Worm (Caenorhabditis elegans) whole organism, young adult: Measurements from ENCODE around the gene C18D11.6.
"Not testable (repeated sequence)": the region's sequence is repeated elsewhere in the genome, so short reads cannot be mapped to it uniquely, and the experiment has no call there.

Source experiments
- B0261.1 ChIP-seq: sonication (generic microtip); optimal IDR thresholded peaks from 2 replicates; lab custom pipeline; 2016; ENCODE audit warnings: mild to moderate bottlenecking, missing genetic modification characterization, moderate library complexity, missing compliant biosample characterization
- F23B12.7 ChIP-seq: sonication (generic microtip); optimal IDR thresholded peaks from 2 replicates; lab custom pipeline; 2017; ENCODE audit warnings: missing genetic modification characterization, mild to moderate bottlenecking, missing compliant biosample characterization, antibody characterized with exemption, moderate library complexity; ENCODE audit not compliant: insufficient read depth
- F52B5.7 ChIP-seq: sonication (generic microtip); optimal IDR thresholded peaks from 2 replicates; lab custom pipeline; 2016; ENCODE audit warnings: mild to moderate bottlenecking, missing genetic modification characterization, missing compliant biosample characterization
- Y67H2A.10 ChIP-seq: fragments of 200-800 bp; sonication (Bioruptor generic); conservative IDR thresholded peaks from 2 replicates; pipeline ENCODE4 v1.3.6; 2022; ENCODE audit warnings: missing genetic modification reagents, missing genetic modification characterization, missing compliant biosample characterization
- atf-7 ChIP-seq: sonication (generic microtip); optimal IDR thresholded peaks from 2 replicates; lab custom pipeline; 2017; ENCODE audit warnings: mild to moderate bottlenecking, missing genetic modification characterization, missing compliant biosample characterization
- athp-1 ChIP-seq: sonication (generic microtip); optimal IDR thresholded peaks from 2 replicates; lab custom pipeline; 2017; ENCODE audit warnings: mild to moderate bottlenecking, missing genetic modification characterization, missing compliant biosample characterization
- cebp-1 ChIP-seq, 2 experiments: fragments of 200-800 bp in 1 of 2; sonication (Bioruptor generic) in 1 of 2; sonication (generic microtip) in 1 of 2; IDR thresholded peaks in 1 of 2; optimal IDR thresholded peaks in 1 of 2; 2 replicates each; pipeline versions ENCODE4 v1.3.6 to Lab custom; 2017 to 2022; ENCODE audit warnings: missing compliant biosample characterization in 2 of 2, missing genetic modification characterization in 2 of 2, mild to moderate bottlenecking in 1 of 2, missing genetic modification reagents in 1 of 2, moderate library complexity in 1 of 2
- cebp-2 ChIP-seq: fragments of 200-800 bp; sonication (Bioruptor generic); IDR thresholded peaks from 2 replicates; pipeline ENCODE4 v1.3.6; 2022; ENCODE audit warnings: missing genetic modification characterization, missing compliant biosample characterization
- dox-1 ChIP-seq: fragments of 200-800 bp; sonication (Bioruptor generic); IDR thresholded peaks from 2 replicates; pipeline ENCODE4 v1.3.6; 2022; ENCODE audit warnings: missing genetic modification reagents, missing genetic modification characterization, missing compliant biosample characterization
- egl-18 ChIP-seq: fragments of 200-800 bp; sonication (Bioruptor generic); IDR thresholded peaks from 2 replicates; pipeline ENCODE4 v1.3.6; 2022; ENCODE audit warnings: missing genetic modification reagents, missing genetic modification characterization, missing compliant biosample characterization
- egrh-3 ChIP-seq: fragments of 200-800 bp; sonication (Bioruptor generic); IDR thresholded peaks from 2 replicates; pipeline ENCODE4 v1.3.6; 2022; ENCODE audit warnings: missing genetic modification reagents, missing genetic modification characterization, missing compliant biosample characterization
- fkh-3 ChIP-seq: sonication (generic microtip); optimal IDR thresholded peaks from 2 replicates; lab custom pipeline; 2016; ENCODE audit warnings: mild to moderate bottlenecking, missing genetic modification characterization, missing compliant biosample characterization
- hmg-1.2 ChIP-seq: fragments of 200-800 bp; sonication (Bioruptor generic); IDR thresholded peaks from 2 replicates; pipeline ENCODE4 v1.3.6; 2022; ENCODE audit warnings: missing genetic modification reagents, missing genetic modification characterization, missing compliant biosample characterization
- hmg-20 ChIP-seq: fragments of 200-800 bp; sonication (Bioruptor generic); IDR thresholded peaks from 2 replicates; pipeline ENCODE4 v1.3.6; 2022; ENCODE audit warnings: missing genetic modification reagents, missing genetic modification characterization, missing compliant biosample characterization
- let-607 ChIP-seq, 2 experiments: fragments of 200-800 bp in 1 of 2; sonication (Bioruptor generic) in 1 of 2; sonication (generic microtip) in 1 of 2; optimal IDR thresholded peaks; 2 replicates each; lab custom pipeline; 2016 to 2018; ENCODE audit warnings: mild to moderate bottlenecking in 2 of 2, missing compliant biosample characterization in 2 of 2, missing genetic modification characterization in 2 of 2, moderate library complexity in 2 of 2, missing genotype in 1 of 2
- lin-54 ChIP-seq: fragments of 200-800 bp; sonication (Bioruptor generic); optimal IDR thresholded peaks from 2 replicates; lab custom pipeline; 2018; ENCODE audit warnings: mild to moderate bottlenecking, missing genetic modification characterization, missing compliant biosample characterization
- lsl-1 ChIP-seq: fragments of 200-800 bp; sonication (Bioruptor generic); optimal IDR thresholded peaks from 2 replicates; lab custom pipeline; 2018; ENCODE audit warnings: mild to moderate bottlenecking, missing genetic modification characterization, moderate library complexity, missing compliant biosample characterization
- mcd-1 ChIP-seq: fragments of 200-800 bp; sonication (Bioruptor generic); IDR thresholded peaks from 2 replicates; pipeline ENCODE4 v1.3.6; 2022; ENCODE audit warnings: missing genetic modification reagents, missing genetic modification characterization, missing compliant biosample characterization
- mes-4 ChIP-seq: sonication (generic microtip); optimal IDR thresholded peaks from 2 replicates; lab custom pipeline; 2016; ENCODE audit warnings: missing genotype, missing genetic modification characterization, missing compliant biosample characterization
- nfya-1 ChIP-seq: sonication (generic microtip); optimal IDR thresholded peaks from 2 replicates; lab custom pipeline; 2017; ENCODE audit warnings: antibody characterized with exemption, missing compliant biosample characterization, missing genetic modification characterization, borderline replicate concordance; ENCODE audit not compliant: insufficient read depth
- nfyb-1 ChIP-seq: fragments of 200-800 bp; sonication (Bioruptor generic); IDR thresholded peaks from 2 replicates; pipeline ENCODE4 v1.3.6; 2022; ENCODE audit warnings: missing genetic modification reagents, missing genetic modification characterization, missing compliant biosample characterization
- nhr-179 ChIP-seq: sonication (generic microtip); optimal IDR thresholded peaks from 2 replicates; lab custom pipeline; 2016; ENCODE audit warnings: mild to moderate bottlenecking, missing genetic modification characterization, missing compliant biosample characterization
- nhr-27 ChIP-seq: fragments of 200-800 bp; sonication (Bioruptor generic); optimal IDR thresholded peaks from 2 replicates; lab custom pipeline; 2018; ENCODE audit warnings: mild to moderate bottlenecking, missing genetic modification characterization, moderate library complexity, missing compliant biosample characterization
- nhr-80 ChIP-seq: sonication (generic microtip); optimal IDR thresholded peaks from 2 replicates; lab custom pipeline; 2016; ENCODE audit warnings: missing genetic modification characterization, missing compliant biosample characterization
- pbrm-1 ChIP-seq: fragments of 200-800 bp; sonication (Bioruptor generic); IDR thresholded peaks from 2 replicates; pipeline ENCODE4 v1.3.6; 2022; ENCODE audit warnings: missing genetic modification reagents, missing genetic modification characterization, missing compliant biosample characterization
- rcor-1 ChIP-seq: fragments of 200-800 bp; sonication (Bioruptor generic); IDR thresholded peaks from 2 replicates; pipeline ENCODE4 v1.3.6; 2022; ENCODE audit warnings: missing genetic modification reagents, missing genetic modification characterization, missing compliant biosample characterization
- rec-8 ChIP-seq, 2 experiments: sonication (generic microtip); optimal IDR thresholded peaks; 2 replicates each; lab custom pipeline; 2016; ENCODE audit warnings: mild to moderate bottlenecking in 2 of 2, missing genetic modification characterization in 2 of 2, missing genetic modification reagents in 2 of 2, missing genotype in 2 of 2, missing biosample characterization in 1 of 2, missing compliant biosample characterization in 1 of 2, moderate library complexity in 1 of 2
- snpc-1.1 ChIP-seq: sonication (generic microtip); optimal IDR thresholded peaks from 2 replicates; lab custom pipeline; 2017; ENCODE audit warnings: missing genetic modification characterization, mild to moderate bottlenecking, missing compliant biosample characterization, antibody characterized with exemption, moderate library complexity, missing genotype, missing genetic modification reagents; ENCODE audit not compliant: insufficient read depth
- zfh-2 ChIP-seq: fragments of 200-800 bp; sonication (Bioruptor generic); conservative IDR thresholded peaks from 2 replicates; pipeline ENCODE4 v1.3.6; 2022; ENCODE audit warnings: missing genetic modification reagents, missing genetic modification characterization, missing compliant biosample characterization
- ztf-22 ChIP-seq: fragments of 200-800 bp; sonication (Bioruptor generic); optimal IDR thresholded peaks from 2 replicates; lab custom pipeline; 2018; ENCODE audit warnings: mild to moderate bottlenecking, missing genetic modification characterization, moderate library complexity, missing compliant biosample characterization
- ztf-26 ChIP-seq: sonication (generic microtip); optimal IDR thresholded peaks from 2 replicates; lab custom pipeline; 2017; ENCODE audit warnings: missing genetic modification characterization, missing compliant biosample characterization

Gene C18D11.6

ce11 chrIII:11792295-11793256 lies 17.8 kb upstream of the C18D11.6 start, which contains the start of gene C24H11.2 (continued):
- peak; percentile 80 for TF ChIP-seq B0261.1
- TF ChIP-seq mcd-1 (GFP tag; lab: Robert Waterston, UW), result peak; percentile 71
- peak; percentile 80 for TF ChIP-seq dox-1 (GFP tag; lab: Robert Waterston, UW)
- peak; percentile 34 to 61 for TF ChIP-seq let-607 (tag; optimal IDR thresholded peaks at IDR 0.05; lab: Kevin White, UChicago)
- peak; percentile 13 for TF ChIP-seq lsl-1 (GFP tag; lab: Kevin White, UChicago)
- peak; percentile 74; the same call in 1 of the 2 replicates for TF ChIP-seq hmg-20
- peak; percentile 74 for TF ChIP-seq hmg-1.2
- peak; percentile 23 for TF ChIP-seq nhr-179 (tag; lab: Kevin White, UChicago)
- peak; percentile 61; the same call in 1 of the 2 replicates for TF ChIP-seq rcor-1
- TF ChIP-seq pbrm-1 (GFP tag; lab: Robert Waterston, UW), result peak; percentile 47; the same call in 1 of the 2 replicates
- TF ChIP-seq cebp-1 (GFP tag; IDR thresholded peaks at IDR 0.05; lab: Robert Waterston, UW), result not testable (repeated sequence)
- TF ChIP-seq cebp-1 (tag; optimal IDR thresholded peaks at IDR 0.05; lab: Kevin White, UChicago), result peak; percentile 70
- peak; percentile 70 for TF ChIP-seq fkh-3 (tag; lab: Kevin White, UChicago)
- peak; percentile 83 for TF ChIP-seq zfh-2 (GFP tag; lab: Robert Waterston, UW)
- 0 out of 2 replicates have a peak, but pooled peaks have one; percentile 47 for TF ChIP-seq egl-18 (GFP tag; lab: Robert Waterston, UW)
- TF ChIP-seq F52B5.7, result peak; percentile 55
- peak; percentile 12 for TF ChIP-seq nhr-80 (tag; lab: Kevin White, UChicago)
- peak; percentile 64 to 65 for TF ChIP-seq rec-8 (tag; optimal IDR thresholded peaks at IDR 0.05; lab: Kevin White, UChicago)
- TF ChIP-seq athp-1, result peak; percentile 71
- peak; percentile 76 for TF ChIP-seq nfyb-1 (GFP tag; lab: Robert Waterston, UW)
- TF ChIP-seq lin-54 (GFP tag; lab: Kevin White, UChicago), result peak; percentile 51
- TF ChIP-seq mes-4, result peak; percentile 3
- TF ChIP-seq ztf-22, result peak; percentile 68
- peak; percentile 68; the same call in 1 of the 2 replicates for TF ChIP-seq cebp-2 (GFP tag; lab: Robert Waterston, UW)
- TF ChIP-seq nhr-27 (tag; lab: Kevin White, UChicago), result peak; percentile 79

- TF ChIP-seq ztf-26 (no peak), Y67H2A.10 (no peak), egrh-3 (GFP tag; lab: Robert Waterston, UW) (peak; percentile 28; the same call in 1 of the 2 replicates), zfh-2 (GFP tag; lab: Robert Waterston, UW) (peak; percentile 80), snpc-1.1 (tag; lab: Kevin White, UChicago) (no peak)
Measured at ce11 chrIII:11794389-11794788, 16.0 kb upstream of the C18D11.6 start.

- TF ChIP-seq F23B12.7 (tag; lab: Kevin White, UChicago), result no peak
- TF ChIP-seq athp-1, result no peak
- no peak for TF ChIP-seq atf-7 (tag; lab: Kevin White, UChicago)
- TF ChIP-seq nfya-1 (tag; lab: Kevin White, UChicago), result no peak
Measured at ce11 chrIII:11795448-11795847, 14.9 kb upstream of the C18D11.6 start, which contains the start of gene twk-39. Gene twk-39 (plus strand): TSS chrIII:11795748.
